ENCODE assay signal across 3 fruit fly cellular contexts in genomic region chr3L:10361403-10361941, dm6.
TF ChIP-seq lines count a peak whose summit lies in the region.

No protein-coding gene starts in this region.

- no peak for TF ChIP-seq CTCF in whole organism, embryonic (GFP tag; optimal IDR thresholded peaks at IDR 0.05; lab: Kevin White, UChicago)

TF ChIP-seq in whole organism, embryonic, 481 proteins besides CTCF, POLR2A, EP300 and RAD21 (continues in another document):
- TF ChIP-seq ci (GFP tag; IDR thresholded peaks at IDR 0.05; lab: Robert Waterston, UW) (peak; percentile 74; the same call in 2 of the 3 replicates), fu2 (GFP tag; optimal IDR thresholded peaks at IDR 0.05; lab: Kevin White, UChicago) (no peak), CG30403 (GFP tag; optimal IDR thresholded peaks at IDR 0.05; lab: Kevin White, UChicago) (peak; percentile 14), PHDP (tag; optimal IDR thresholded peaks at IDR 0.05; lab: Kevin White, UChicago) (peak; percentile 16), ara (GFP tag; IDR thresholded peaks at IDR 0.05; lab: Robert Waterston, UW) (peak; percentile 39; the same call in 1 of the 2 replicates), Ptx1 (GFP tag; IDR thresholded peaks at IDR 0.05; lab: Robert Waterston, UW) (0 out of 2 replicates have a peak, but pooled peaks have one; percentile 30), Jarid2 (GFP tag; optimal IDR thresholded peaks at IDR 0.05; lab: Kevin White, UChicago) (no peak), lmd (GFP tag; IDR thresholded peaks at IDR 0.05; lab: Robert Waterston, UW) (peak; percentile 35; the same call in 1 of the 2 replicates), org-1 (GFP tag; optimal IDR thresholded peaks at IDR 0.05; lab: Kevin White, UChicago) (peak; percentile 3), HLHmδ (GFP tag; optimal IDR thresholded peaks at IDR 0.05; lab: Kevin White, UChicago) (no peak), abd-A (tag; optimal IDR thresholded peaks at IDR 0.05; lab: Kevin White, UChicago) (no peak), CG6175 (GFP tag; IDR thresholded peaks at IDR 0.05; lab: Robert Waterston, UW) (no peak), zfh1 (GFP tag; IDR thresholded peaks at IDR 0.05; lab: Robert Waterston, UW) (peak; percentile 66; the same call in 2 of the 3 replicates), CG31388 (GFP tag; optimal IDR thresholded peaks at IDR 0.05; lab: Kevin White, UChicago) (no peak), lola (GFP tag; optimal IDR thresholded peaks at IDR 0.05; lab: Kevin White, UChicago) (peak in 1 of 3 experiments; percentile 26), C15 (GFP tag; IDR thresholded peaks at IDR 0.05; lab: Robert Waterston, UW) (no peak), CG5953 (GFP tag; IDR thresholded peaks at IDR 0.05; lab: Robert Waterston, UW) (peak; percentile 55; the same call in 1 of the 2 replicates), Hsf (GFP tag; optimal IDR thresholded peaks at IDR 0.05; lab: Kevin White, UChicago) (no peak), tll (GFP tag; optimal IDR thresholded peaks at IDR 0.05; lab: Kevin White, UChicago) (no peak), D19A (tag; optimal IDR thresholded peaks at IDR 0.05; lab: Kevin White, UChicago) (no peak), CG17612 (GFP tag; IDR thresholded peaks at IDR 0.05; lab: Robert Waterston, UW) (no peak), CG12391 (tag; optimal IDR thresholded peaks at IDR 0.05; lab: Kevin White, UChicago) (peak; percentile 24), kni (GFP tag; optimal IDR thresholded peaks at IDR 0.05; lab: Kevin White, UChicago) (no peak), vnd (GFP tag; IDR thresholded peaks at IDR 0.05; lab: Robert Waterston, UW; ENCODE audit: partially characterized antibody) (no peak), Xrp1 (GFP tag; IDR thresholded peaks at IDR 0.05; lab: Robert Waterston, UW) (peak; percentile 60; the same call in 1 of the 2 replicates), Sox102F (GFP tag; optimal IDR thresholded peaks at IDR 0.05; lab: Kevin White, UChicago) (peak; percentile 8), bbx (GFP tag; IDR thresholded peaks at IDR 0.05; lab: Robert Waterston, UW; ENCODE audit: partially characterized antibody) (no peak), CG14667 (GFP tag; IDR thresholded peaks at IDR 0.05; lab: Robert Waterston, UW) (0 out of 2 replicates have a peak, but pooled peaks have one; percentile 10), ttk (GFP tag; IDR thresholded peaks at IDR 0.05; lab: Robert Waterston, UW) (no peak)

TF ChIP-seq in whole organism, prepupa, 60 proteins besides CTCF, POLR2A, EP300 and RAD21 (continues in another document):
- TF ChIP-seq CG11902 (GFP tag; optimal IDR thresholded peaks at IDR 0.05; lab: Kevin White, UChicago) = no peak
- TF ChIP-seq CG8119 (GFP tag; IDR thresholded peaks at IDR 0.05; lab: Robert Waterston, UW) = no peak
- TF ChIP-seq CG16779 (tag; optimal IDR thresholded peaks at IDR 0.05; lab: Kevin White, UChicago) = no peak
- TF ChIP-seq acj6 (GFP tag; optimal IDR thresholded peaks at IDR 0.05; lab: Kevin White, UChicago) = no peak
- TF ChIP-seq CG6276 (GFP tag; optimal IDR thresholded peaks at IDR 0.05; lab: Kevin White, UChicago) = no peak
- TF ChIP-seq Met (GFP tag; optimal IDR thresholded peaks at IDR 0.05; lab: Kevin White, UChicago) = peak; percentile 30
- TF ChIP-seq CG10631 (GFP tag; optimal IDR thresholded peaks at IDR 0.05; lab: Kevin White, UChicago) = no peak
- no peak for TF ChIP-seq CG11294 (GFP tag; IDR thresholded peaks at IDR 0.05; lab: Robert Waterston, UW)
- no peak for TF ChIP-seq CG34406 (GFP tag; optimal IDR thresholded peaks at IDR 0.05; lab: Kevin White, UChicago)
- no peak for TF ChIP-seq Eip93F (GFP tag; optimal IDR thresholded peaks at IDR 0.05; lab: Kevin White, UChicago)
- TF ChIP-seq esn (GFP tag; optimal IDR thresholded peaks at IDR 0.05; lab: Kevin White, UChicago) = peak; percentile 10
- TF ChIP-seq Sox14 (GFP tag; optimal IDR thresholded peaks at IDR 0.05; lab: Kevin White, UChicago) = no peak
- no peak for TF ChIP-seq CG3032 (tag; optimal IDR thresholded peaks at IDR 0.05; lab: Kevin White, UChicago)
- TF ChIP-seq CG6163 (GFP tag; IDR thresholded peaks at IDR 0.05; lab: Robert Waterston, UW) = peak; percentile 56; the same call in 2 of the 3 replicates
- no peak for TF ChIP-seq fd59A (GFP tag; optimal IDR thresholded peaks at IDR 0.05; lab: Kevin White, UChicago)
- TF ChIP-seq CG15336 (GFP tag; IDR thresholded peaks at IDR 0.05; lab: Robert Waterston, UW) = no peak
- TF ChIP-seq fkh (GFP tag; optimal IDR thresholded peaks at IDR 0.05; lab: Kevin White, UChicago) = no peak
- no peak for TF ChIP-seq Sox102F (GFP tag; optimal IDR thresholded peaks at IDR 0.05; lab: Kevin White, UChicago)
- TF ChIP-seq Blimp-1 (GFP tag; optimal IDR thresholded peaks at IDR 0.05; lab: Kevin White, UChicago) = no peak
- peak; percentile 39 for TF ChIP-seq Hr39 (GFP tag; optimal IDR thresholded peaks at IDR 0.05; lab: Kevin White, UChicago)
- TF ChIP-seq achi (GFP tag; optimal IDR thresholded peaks at IDR 0.05; lab: Kevin White, UChicago) = no peak
- peak; percentile 60 for TF ChIP-seq Eip78C (GFP tag; lab: Kevin White, UChicago)
- no peak for TF ChIP-seq dac (GFP tag; optimal IDR thresholded peaks at IDR 0.05; lab: Kevin White, UChicago)
- no peak for TF ChIP-seq net (GFP tag; optimal IDR thresholded peaks at IDR 0.05; lab: Kevin White, UChicago)
- no peak for TF ChIP-seq CG4318 (GFP tag; optimal IDR thresholded peaks at IDR 0.05; lab: Kevin White, UChicago)
- TF ChIP-seq topi (GFP tag; optimal IDR thresholded peaks at IDR 0.05; lab: Kevin White, UChicago) = no peak
- peak; percentile 30 for TF ChIP-seq CG31627 (GFP tag; optimal IDR thresholded peaks at IDR 0.05; lab: Kevin White, UChicago)
- TF ChIP-seq CG32006 (GFP tag; optimal IDR thresholded peaks at IDR 0.05; lab: Kevin White, UChicago) = no peak
- TF ChIP-seq CG3919 (GFP tag; optimal IDR thresholded peaks at IDR 0.05; lab: Kevin White, UChicago) = no peak
- no peak for TF ChIP-seq Smox (GFP tag; optimal IDR thresholded peaks at IDR 0.05; lab: Kevin White, UChicago)
- no peak for TF ChIP-seq Ets96B (tag; optimal IDR thresholded peaks at IDR 0.05; lab: Kevin White, UChicago)
- TF ChIP-seq OdsH (GFP tag; optimal IDR thresholded peaks at IDR 0.05; lab: Kevin White, UChicago) = no peak
- no peak for TF ChIP-seq ss (GFP tag; optimal IDR thresholded peaks at IDR 0.05; lab: Kevin White, UChicago)
- no peak for TF ChIP-seq CG9139 (GFP tag; optimal IDR thresholded peaks at IDR 0.05; lab: Kevin White, UChicago)

TF ChIP-seq in whole organism, wandering third instar larva, 38 proteins besides CTCF, POLR2A, EP300 and RAD21 (continues in another document):
- no peak for TF ChIP-seq Myc (optimal IDR thresholded peaks at IDR 0.05; lab: Kevin White, UChicago)
- no peak for TF ChIP-seq Hr78 (GFP tag; optimal IDR thresholded peaks at IDR 0.05; lab: Kevin White, UChicago)
- TF ChIP-seq CrebA (GFP tag; optimal IDR thresholded peaks at IDR 0.05; lab: Kevin White, UChicago; ENCODE audit: borderline replicate concordance) = no peak
- TF ChIP-seq brk (GFP tag; optimal IDR thresholded peaks at IDR 0.05; lab: Kevin White, UChicago) = no peak
- TF ChIP-seq CG9705 (GFP tag; optimal IDR thresholded peaks at IDR 0.05; lab: Kevin White, UChicago) = no peak
- no peak for TF ChIP-seq br (GFP tag; optimal IDR thresholded peaks at IDR 0.05; lab: Kevin White, UChicago)
- no peak for TF ChIP-seq Sp1 (GFP tag; optimal IDR thresholded peaks at IDR 0.05; lab: Kevin White, UChicago)
- no peak for TF ChIP-seq dmrt93B (GFP tag; optimal IDR thresholded peaks at IDR 0.05; lab: Kevin White, UChicago)
- TF ChIP-seq dl (GFP tag; optimal IDR thresholded peaks at IDR 0.05; lab: Kevin White, UChicago; ENCODE audit: insufficient read depth in 1 of 2, partially characterized antibody in 2 of 2) = no peak
- TF ChIP-seq usp (GFP tag; optimal IDR thresholded peaks at IDR 0.05; lab: Kevin White, UChicago) = no peak
- no peak for TF ChIP-seq Rel (GFP tag; optimal IDR thresholded peaks at IDR 0.05; lab: Kevin White, UChicago)
- no peak for TF ChIP-seq Rel (tag; optimal IDR thresholded peaks at IDR 0.05; lab: Kevin White, UChicago)
- no peak for TF ChIP-seq Hnf4 (GFP tag; optimal IDR thresholded peaks at IDR 0.05; lab: Kevin White, UChicago)
- TF ChIP-seq Dif (GFP tag; optimal IDR thresholded peaks at IDR 0.05; lab: Kevin White, UChicago; ENCODE audit: partially characterized antibody) = no peak
- TF ChIP-seq sage (GFP tag; optimal IDR thresholded peaks at IDR 0.05; lab: Kevin White, UChicago) = no peak
- TF ChIP-seq h (GFP tag; optimal IDR thresholded peaks at IDR 0.05; lab: Kevin White, UChicago) = peak; percentile 46
- TF ChIP-seq Dfd (GFP tag; optimal IDR thresholded peaks at IDR 0.05; lab: Kevin White, UChicago) = no peak
- TF ChIP-seq rgr (GFP tag; optimal IDR thresholded peaks at IDR 0.05; lab: Kevin White, UChicago) = peak; percentile 19
- TF ChIP-seq fru (GFP tag; optimal IDR thresholded peaks at IDR 0.05; lab: Kevin White, UChicago) = peak; percentile 18
- no peak for TF ChIP-seq Mio (GFP tag; optimal IDR thresholded peaks at IDR 0.05; lab: Kevin White, UChicago)
- TF ChIP-seq lola (GFP tag; optimal IDR thresholded peaks at IDR 0.05; lab: Kevin White, UChicago) = no peak
- no peak for TF ChIP-seq HLH106 (tag; optimal IDR thresholded peaks at IDR 0.05; lab: Kevin White, UChicago)
- TF ChIP-seq Vsx2 (GFP tag; optimal IDR thresholded peaks at IDR 0.05; lab: Kevin White, UChicago; ENCODE audit: partially characterized antibody) = no peak
- no peak for TF ChIP-seq woc (GFP tag; optimal IDR thresholded peaks at IDR 0.05; lab: Kevin White, UChicago)
- TF ChIP-seq sv (GFP tag; optimal IDR thresholded peaks at IDR 0.05; lab: Kevin White, UChicago) = no peak
- TF ChIP-seq Abd-B (GFP tag; optimal IDR thresholded peaks at IDR 0.05; lab: Kevin White, UChicago) = no peak
- TF ChIP-seq tai (GFP tag; optimal IDR thresholded peaks at IDR 0.05; lab: Kevin White, UChicago) = no peak
- TF ChIP-seq Jra (GFP tag; optimal IDR thresholded peaks at IDR 0.05; lab: Kevin White, UChicago) = no peak
- TF ChIP-seq OdsH (GFP tag; optimal IDR thresholded peaks at IDR 0.05; lab: Kevin White, UChicago) = peak; percentile 0
- no peak for TF ChIP-seq pan (optimal IDR thresholded peaks at IDR 0.05; lab: Kevin White, UChicago)
- no peak for TF ChIP-seq jim (GFP tag; optimal IDR thresholded peaks at IDR 0.05; lab: Kevin White, UChicago)
- TF ChIP-seq psq (GFP tag; optimal IDR thresholded peaks at IDR 0.05; lab: Kevin White, UChicago) = no peak
- peak; percentile 14 for TF ChIP-seq ey (GFP tag; optimal IDR thresholded peaks at IDR 0.05; lab: Kevin White, UChicago)
- TF ChIP-seq foxo (GFP tag; optimal IDR thresholded peaks at IDR 0.05; lab: Kevin White, UChicago) = peak in 1 of 2 experiments; percentile 54
- no peak for TF ChIP-seq Hr83 (GFP tag; optimal IDR thresholded peaks at IDR 0.05; lab: Kevin White, UChicago; ENCODE audit: poor library complexity, severe bottlenecking)
- TF ChIP-seq N (GFP tag; optimal IDR thresholded peaks at IDR 0.05; lab: Kevin White, UChicago) = no peak
- TF ChIP-seq dsf (GFP tag; optimal IDR thresholded peaks at IDR 0.05; lab: Kevin White, UChicago; ENCODE audit: borderline replicate concordance) = no peak
- TF ChIP-seq GATAd (GFP tag; optimal IDR thresholded peaks at IDR 0.05; lab: Kevin White, UChicago) = no peak

Comparison
In these comparisons a context has a peak if more than half of its experiments do, and no peak if none do; other contexts are left out.
1. Of the 7 proteins assayed by ChIP-seq in both whole organism, embryonic and whole organism, prepupa: peak only in whole organism, embryonic: Sox102F; only in whole organism, prepupa: Hr39; in both: Gug; in neither: 4.